Fruit fly (Drosophila melanogaster): ENCODE measurements around the gene Teh3.
A peak's percentile ranks its signal among the peaks of the same experiment; 100 is the strongest.

Teh3 gene

DNA sequence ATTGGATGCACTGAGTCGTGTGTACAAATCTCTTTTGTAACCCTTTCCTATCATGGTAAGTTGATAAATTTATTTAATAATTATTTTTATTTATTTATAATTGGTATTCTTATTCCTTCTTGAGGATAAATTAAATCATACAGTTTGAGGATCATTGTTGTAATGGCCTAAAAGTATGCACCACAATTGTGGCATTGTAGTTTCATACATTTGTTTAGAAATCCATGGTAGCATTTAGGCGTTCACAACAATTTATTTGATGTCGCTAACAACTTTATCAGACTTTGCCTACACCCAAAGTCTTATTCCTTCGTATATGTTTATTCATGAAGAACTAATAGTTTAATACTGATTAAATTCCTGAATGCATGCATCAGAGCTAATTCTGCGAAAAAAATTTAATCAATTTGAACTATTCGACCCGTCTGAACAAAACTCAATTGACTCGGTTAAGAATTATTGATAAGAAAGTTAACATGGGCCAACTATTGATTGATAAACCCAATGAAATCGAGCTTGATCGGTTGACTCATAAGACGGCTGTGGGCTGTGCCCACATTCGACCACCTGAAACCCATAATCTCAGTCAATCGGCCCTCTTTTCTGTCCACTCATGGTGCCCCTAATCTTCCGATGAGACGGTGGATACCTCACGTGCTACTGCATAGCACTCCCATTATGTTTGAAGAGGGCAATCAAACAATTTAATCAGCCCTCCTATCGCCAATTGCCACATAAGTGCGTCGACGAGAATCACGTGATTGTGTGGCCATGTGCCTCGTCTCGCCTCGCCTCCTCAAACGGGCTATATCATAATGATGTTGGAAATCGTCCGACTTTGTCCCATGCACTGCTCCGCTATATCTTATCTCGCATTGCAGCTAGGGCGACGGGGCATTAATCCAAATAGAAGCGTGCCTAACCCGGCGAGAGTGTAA, 35.1 kb upstream of the Teh3 start (continued):
- TF ChIP-seq Hey (tag; optimal IDR thresholded peaks at IDR 0.05): peak; percentile 70
- TF ChIP-seq Deaf1 (tag; optimal IDR thresholded peaks at IDR 0.05): peak; percentile 7
- peak; percentile 23 for TF ChIP-seq Med (GFP tag)
- TF ChIP-seq CG9817 (tag; optimal IDR thresholded peaks at IDR 0.05): no peak
- TF ChIP-seq ATbp (GFP tag; optimal IDR thresholded peaks at IDR 0.05): peak; percentile 14
- peak; percentile 33 for TF ChIP-seq CG12071 (GFP tag; optimal IDR thresholded peaks at IDR 0.05)
- TF ChIP-seq CG2678 (tag; optimal IDR thresholded peaks at IDR 0.05): no peak
- 0 out of 2 replicates have a peak, but pooled peaks have one; percentile 24 for TF ChIP-seq ara (GFP tag; IDR thresholded peaks at IDR 0.05)
- no peak for TF ChIP-seq zfh1 (GFP tag; IDR thresholded peaks at IDR 0.05)
- peak; percentile 68; the same call in 1 of the 3 replicates for TF ChIP-seq CG2199 (GFP tag; IDR thresholded peaks at IDR 0.05)
- TF ChIP-seq jigr1 (GFP tag; IDR thresholded peaks at IDR 0.05): no peak
- 0 out of 2 replicates have a peak, but pooled peaks have one; percentile 17 for TF ChIP-seq toy (GFP tag; IDR thresholded peaks at IDR 0.05)
- peak; percentile 18 for TF ChIP-seq HLHmδ (GFP tag; optimal IDR thresholded peaks at IDR 0.05)
- TF ChIP-seq Drgx (GFP tag; IDR thresholded peaks at IDR 0.05): peak; percentile 28; the same call in 1 of the 2 replicates
- TF ChIP-seq CG10321 (GFP tag; IDR thresholded peaks at IDR 0.05): no peak
- no peak for TF ChIP-seq CG34422 (GFP tag; IDR thresholded peaks at IDR 0.05)
- no peak for TF ChIP-seq CoRest (tag; optimal IDR thresholded peaks at IDR 0.05)
- TF ChIP-seq CG12219 (GFP tag; optimal IDR thresholded peaks at IDR 0.05): peak; percentile 22
- TF ChIP-seq Asciz (GFP tag; optimal IDR thresholded peaks at IDR 0.05): peak; percentile 23
- TF ChIP-seq Ets65A (GFP tag): no peak
- no peak for TF ChIP-seq grau (tag; optimal IDR thresholded peaks at IDR 0.05)
- no peak for TF ChIP-seq pita (GFP tag; optimal IDR thresholded peaks at IDR 0.05)
- TF ChIP-seq cwo (GFP tag; optimal IDR thresholded peaks at IDR 0.05): peak; percentile 100
- no peak for TF ChIP-seq CG2129 (GFP tag; IDR thresholded peaks at IDR 0.05; ENCODE audit: partially characterized antibody)
- TF ChIP-seq vvl (GFP tag; IDR thresholded peaks at IDR 0.05): peak; percentile 15; the same call in 1 of the 2 replicates
- peak; percentile 15 for TF ChIP-seq dm (GFP tag; optimal IDR thresholded peaks at IDR 0.05)
- peak; percentile 3 for TF ChIP-seq stwl (tag; optimal IDR thresholded peaks at IDR 0.05)
- no peak for TF ChIP-seq Sry-β (GFP tag; optimal IDR thresholded peaks at IDR 0.05)
- no peak for TF ChIP-seq unc-4 (GFP tag; IDR thresholded peaks at IDR 0.05; ENCODE audit: partially characterized antibody)
- no peak for TF ChIP-seq CG1832 (GFP tag; optimal IDR thresholded peaks at IDR 0.05)
- peak; percentile 16 for TF ChIP-seq Kr (GFP tag; optimal IDR thresholded peaks at IDR 0.05)
- no peak for TF ChIP-seq CG12942 (GFP tag; optimal IDR thresholded peaks at IDR 0.05)
- no peak for TF ChIP-seq CTCF (GFP tag; optimal IDR thresholded peaks at IDR 0.05)
- no peak; the same call in 1 of the 2 replicates for TF ChIP-seq Bgb (GFP tag; IDR thresholded peaks at IDR 0.05; ENCODE audit: partially characterized antibody)
- no peak for TF ChIP-seq slbo (GFP tag; IDR thresholded peaks at IDR 0.05)
- peak; percentile 60 for TF ChIP-seq crol (GFP tag; IDR thresholded peaks at IDR 0.05)
- peak; percentile 17 for TF ChIP-seq twi (tag; optimal IDR thresholded peaks at IDR 0.05)
- peak; percentile 96 for TF ChIP-seq sug (tag; optimal IDR thresholded peaks at IDR 0.05)
- TF ChIP-seq chinmo (GFP tag; IDR thresholded peaks at IDR 0.05; ENCODE audit: partially characterized antibody): 0 out of 4 replicates have a peak, but pooled peaks have one; percentile 67
- no peak for TF ChIP-seq Atf6 (GFP tag; IDR thresholded peaks at IDR 0.05)
- TF ChIP-seq CG34376 (GFP tag; optimal IDR thresholded peaks at IDR 0.05): peak; percentile 88
- peak; percentile 96 for TF ChIP-seq CG6654 (GFP tag; optimal IDR thresholded peaks at IDR 0.05)
- peak; percentile 32 for TF ChIP-seq lab (GFP tag; optimal IDR thresholded peaks at IDR 0.05)
- no peak for TF ChIP-seq CkIIα-i1 (GFP tag; IDR thresholded peaks at IDR 0.05)
- peak; percentile 6 for TF ChIP-seq Hmr (GFP tag; optimal IDR thresholded peaks at IDR 0.05)
- TF ChIP-seq CG6813 (GFP tag; optimal IDR thresholded peaks at IDR 0.05): peak; percentile 22
- TF ChIP-seq CG2889 (GFP tag; IDR thresholded peaks at IDR 0.05): no peak
- no peak for TF ChIP-seq crc (GFP tag; optimal IDR thresholded peaks at IDR 0.05)

All from whole organism, embryonic.